Worm (Caenorhabditis elegans) whole organism, L3 larva: ENCODE measurements around the gene pepm-1.

Source experiments
- fkh-10 ChIP-seq: sonication (generic microtip); optimal IDR thresholded peaks from 2 replicates; lab custom pipeline; 2017; ENCODE audit warnings: missing biosample characterization, missing genetic modification reagents, missing genetic modification characterization
- lsy-12 ChIP-seq: sonication (generic microtip); optimal IDR thresholded peaks from 2 replicates; lab custom pipeline; 2016; ENCODE audit warnings: mild to moderate bottlenecking, missing genetic modification characterization, missing compliant biosample characterization
- mdl-1 ChIP-seq: fragments of 150-350 bp; optimal IDR thresholded peaks from 2 replicates; lab custom pipeline; 2014; ENCODE audit warnings: missing biosample characterization, missing genetic modification characterization
- nhr-43 ChIP-seq: sonication (generic microtip); optimal IDR thresholded peaks from 2 replicates; lab custom pipeline; 2016; ENCODE audit warnings: mild to moderate bottlenecking, missing genetic modification characterization, missing compliant biosample characterization; ENCODE audit not compliant: poor library complexity, severe bottlenecking
- sea-2 ChIP-seq: fragments of 150-350 bp; sonication (generic microtip); optimal IDR thresholded peaks from 4 replicates; lab custom pipeline; 2014; ENCODE audit warnings: missing biosample characterization, missing genetic modification reagents, missing genetic modification characterization

DNA sequence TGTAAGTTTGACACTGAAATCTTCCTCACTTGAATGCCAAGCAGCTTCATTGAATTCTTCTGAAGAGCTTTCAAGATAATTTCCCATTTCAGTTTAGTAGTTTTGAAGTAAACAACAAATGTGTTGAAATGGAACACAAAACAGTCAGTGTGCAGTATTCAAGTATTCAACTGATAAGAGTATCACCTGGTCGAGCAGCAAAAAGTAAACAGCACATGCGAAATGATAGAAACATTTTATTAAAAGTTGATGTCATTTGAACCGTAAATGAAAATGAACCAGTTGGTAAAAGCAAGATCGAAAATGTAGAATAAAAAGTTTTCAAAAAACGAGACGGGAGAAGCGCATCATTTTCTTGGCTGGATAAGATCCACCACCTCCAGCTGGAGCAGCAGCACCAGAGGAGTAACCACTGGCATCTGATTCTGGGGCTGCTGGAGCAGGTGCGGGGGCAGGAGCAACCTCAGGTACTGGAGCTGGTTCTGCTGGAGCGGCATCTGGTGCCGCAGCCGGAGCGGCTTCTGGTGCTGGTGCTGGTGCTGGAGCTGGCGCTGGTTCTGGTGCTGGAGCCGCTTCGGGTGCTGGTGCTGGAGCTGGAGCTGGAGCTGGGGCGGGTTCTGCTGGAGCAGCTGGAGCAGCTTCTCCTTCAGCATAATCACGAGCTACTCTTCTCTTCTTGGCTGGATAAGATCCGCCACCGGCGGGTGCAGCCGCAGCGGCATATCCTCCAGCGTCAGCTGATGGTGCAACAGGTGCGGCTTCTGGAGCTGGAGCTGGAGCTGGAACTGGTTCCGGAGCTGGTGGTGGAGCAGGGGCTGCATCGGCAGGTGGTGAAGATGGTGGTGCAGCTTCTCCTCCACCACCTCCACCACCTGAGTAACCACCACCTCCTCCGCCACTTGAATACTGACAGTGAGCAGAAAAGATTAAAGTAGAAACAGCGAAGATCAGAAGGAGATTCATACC is 4.1 kb upstream of the pepm-1 start, which contains the start of the genes F47B8.4 and F47B8.18:
- TF ChIP-seq sea-2 (GFP tag; lab: Kevin White, UChicago) (no peak), lsy-12 (no peak), mdl-1 (tag; lab: Kevin White, UChicago) (no peak), fkh-10 (no peak), nhr-43 (tag; lab: Kevin White, UChicago) (no peak)
